Worm (Caenorhabditis elegans) whole organism, L3 larva: Measurements from ENCODE around the gene scl-23.

Experiments
- ceh-82 ChIP-seq: fragments of 150-350 bp; optimal IDR thresholded peaks from 2 replicates; lab custom pipeline; 2014; ENCODE audit warnings: missing biosample characterization, missing genetic modification characterization
- daf-12 ChIP-seq: fragments of 150-350 bp; optimal IDR thresholded peaks from 2 replicates; lab custom pipeline; 2014; ENCODE audit warnings: missing biosample characterization, missing genetic modification reagents, missing genetic modification characterization
- elt-1 ChIP-seq: fragments of 150-350 bp; optimal IDR thresholded peaks from 2 replicates; lab custom pipeline; 2014; ENCODE audit warnings: missing biosample characterization, missing genetic modification characterization
- elt-2 ChIP-seq: sonication (generic microtip); optimal IDR thresholded peaks from 2 replicates; lab custom pipeline; 2016; ENCODE audit warnings: missing genetic modification reagents, mild to moderate bottlenecking, missing genetic modification characterization, missing compliant biosample characterization
- fos-1 ChIP-seq: fragments of 150-350 bp; optimal IDR thresholded peaks from 2 replicates; lab custom pipeline; 2014; ENCODE audit warnings: missing biosample characterization, missing genetic modification characterization
- nfya-1 ChIP-seq: sonication (generic microtip); optimal IDR thresholded peaks from 2 replicates; lab custom pipeline; 2017; ENCODE audit warnings: missing genetic modification characterization, mild to moderate bottlenecking, missing compliant biosample characterization, antibody characterized with exemption, moderate library complexity; ENCODE audit not compliant: insufficient read depth
- nhr-12 ChIP-seq: fragments of 150-350 bp; optimal IDR thresholded peaks from 2 replicates; lab custom pipeline; 2014; ENCODE audit warnings: missing biosample characterization, missing genetic modification characterization
- unc-62 ChIP-seq: fragments of 150-350 bp; sonication (generic microtip); optimal IDR thresholded peaks from 4 replicates; lab custom pipeline; 2014; ENCODE audit warnings: missing biosample characterization, missing genetic modification reagents, missing genetic modification characterization
- zag-1 ChIP-seq: fragments of 150-350 bp; optimal IDR thresholded peaks from 2 replicates; lab custom pipeline; 2014; ENCODE audit warnings: missing biosample characterization, missing genetic modification characterization
- ztf-4 ChIP-seq: fragments of 150-350 bp; optimal IDR thresholded peaks from 2 replicates; lab custom pipeline; 2014; ENCODE audit warnings: missing biosample characterization, missing genetic modification characterization

DNA sequence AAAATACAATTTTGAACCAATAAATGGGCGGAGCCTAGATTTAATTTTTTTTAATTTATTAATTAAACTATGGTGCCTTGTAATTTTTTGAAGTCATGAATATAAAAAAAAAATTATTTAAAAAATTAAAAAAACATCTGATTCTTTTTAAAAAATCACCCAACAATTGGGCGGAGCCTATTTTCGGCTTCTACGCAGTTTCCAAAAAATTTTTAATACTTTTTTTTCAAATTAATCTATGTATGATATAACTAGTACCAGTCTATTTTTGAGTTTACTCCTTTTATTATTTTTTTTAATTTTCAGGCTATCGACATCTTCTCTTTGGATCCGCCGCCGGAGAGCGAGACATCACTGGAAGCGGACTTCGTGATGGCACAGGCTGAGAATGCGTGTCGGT, 1.8 kb upstream of the scl-23 start, which contains the start of gene tpa-1:
- no peak for TF ChIP-seq ceh-82 (tag; lab: Kevin White, UChicago)
- no peak for TF ChIP-seq elt-2 (tag; lab: Kevin White, UChicago)
- TF ChIP-seq ztf-4 (tag; lab: Kevin White, UChicago) = no peak
- TF ChIP-seq daf-12 = no peak
- no peak for TF ChIP-seq zag-1
- TF ChIP-seq nhr-12 = no peak
- no peak for TF ChIP-seq elt-1
- TF ChIP-seq nfya-1 (tag; lab: Kevin White, UChicago) = no peak
- TF ChIP-seq unc-62 (GFP tag; lab: Kevin White, UChicago) = no peak
- no peak for TF ChIP-seq fos-1 (tag; lab: Kevin White, UChicago)
